Worm (Caenorhabditis elegans) whole organism, L1 larva: ENCODE data around the gene C53C11.1.

Experiments used
- ama-1 ChIP-seq: fragments of 150-350 bp; optimal IDR thresholded peaks from 2 replicates; lab custom pipeline; 2014
- egl-13 ChIP-seq: sonication (generic microtip); optimal IDR thresholded peaks from 2 replicates; lab custom pipeline; 2016; ENCODE audit warnings: missing genotype, missing genetic modification reagents, missing genetic modification characterization, missing compliant biosample characterization
- mef-2 ChIP-seq: fragments of 150-350 bp; optimal IDR thresholded peaks from 2 replicates; lab custom pipeline; 2014; ENCODE audit warnings: missing biosample characterization, missing genetic modification characterization
- sptf-1 ChIP-seq: fragments of 150-350 bp; optimal IDR thresholded peaks from 2 replicates; lab custom pipeline; 2014; ENCODE audit warnings: missing biosample characterization, missing genetic modification characterization
- unc-86 ChIP-seq: sonication (generic microtip); optimal IDR thresholded peaks from 2 replicates; lab custom pipeline; 2016; ENCODE audit warnings: missing genetic modification characterization, missing compliant biosample characterization

- TF ChIP-seq mef-2 (tag; lab: Kevin White, UChicago): no peak
- no peak for TF ChIP-seq ama-1 (lab: Kevin White, UChicago)
- no peak for TF ChIP-seq unc-86
- no peak for TF ChIP-seq sptf-1 (tag; lab: Kevin White, UChicago)
- TF ChIP-seq egl-13 (tag; lab: Kevin White, UChicago): no peak
Observed at ce11 chrX:17390531-17390930, 49.9 kb downstream of the C53C11.1 start.
